Worm (Caenorhabditis elegans) whole organism, early embryonic: Measurements from ENCODE around the gene scl-12.

ENCODE experiments used
- ama-1 ChIP-seq: fragments of 150-350 bp; optimal IDR thresholded peaks from 2 replicates; lab custom pipeline; 2014
- tra-4 ChIP-seq: sonication (generic microtip); optimal IDR thresholded peaks from 2 replicates; lab custom pipeline; 2017; ENCODE audit warnings: missing genetic modification characterization, missing compliant biosample characterization

DNA sequence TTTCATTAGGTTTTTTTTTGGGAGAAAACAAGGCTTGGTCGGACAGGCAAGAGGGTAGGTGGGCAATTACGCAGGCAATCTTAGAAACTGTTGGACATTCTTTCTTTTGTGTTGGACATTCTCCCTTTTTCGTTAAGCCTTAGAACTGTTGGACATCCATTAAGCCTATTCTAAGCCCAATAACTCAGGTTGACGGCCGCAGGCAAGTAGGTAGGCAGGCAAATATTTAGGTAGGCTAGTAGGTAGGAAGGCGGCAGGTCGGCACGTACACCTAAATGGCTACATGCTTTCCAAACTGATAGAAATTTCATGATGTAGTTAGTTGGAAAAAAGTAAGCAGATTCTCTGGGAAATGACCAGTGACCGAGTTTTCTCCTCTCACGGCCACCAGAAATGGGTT is 19.7 kb downstream of the scl-12 start:
- no peak for TF ChIP-seq ama-1
- TF ChIP-seq tra-4 (tag; lab: Kevin White, UChicago), result no peak
